Worm (Caenorhabditis elegans): ENCODE measurements around the gene mrpl-11.

mrpl-11 gene

DNA sequence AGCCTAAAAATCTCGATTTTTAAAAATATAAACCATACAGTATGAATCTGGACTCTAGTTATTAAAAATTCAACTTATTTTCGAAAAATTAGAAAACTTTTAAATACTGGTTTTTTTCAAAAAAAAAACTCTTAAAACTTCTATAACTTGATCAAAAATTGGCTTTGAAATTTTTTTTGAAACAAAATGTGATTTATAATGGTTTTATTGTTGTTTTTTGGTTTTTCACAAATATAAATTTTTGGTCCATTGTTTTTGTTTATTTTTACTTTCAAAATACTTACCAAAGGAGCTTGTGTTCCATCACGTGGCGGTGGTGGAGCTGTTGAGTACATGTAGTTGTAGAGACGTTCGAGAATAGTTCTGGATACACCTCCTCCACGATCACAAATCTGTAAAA is 20.8 kb downstream of the mrpl-11 start:
- TF ChIP-seq flt-1 (GFP tag; IDR thresholded peaks at IDR 0.05) (no peak), scrt-1 (GFP tag; IDR thresholded peaks at IDR 0.05) (no peak), hmg-4 (GFP tag; optimal IDR thresholded peaks at IDR 0.05) (no peak), tbx-37 (GFP tag; conservative IDR thresholded peaks at IDR 0.05) (no peak), ets-7 (tag; optimal IDR thresholded peaks at IDR 0.05) (no peak), tbx-11 (GFP tag; IDR thresholded peaks at IDR 0.05) (no peak), sea-1 (GFP tag; conservative IDR thresholded peaks at IDR 0.05) (no peak), ama-1 (optimal IDR thresholded peaks at IDR 0.05) (no peak), tra-4 (tag; optimal IDR thresholded peaks at IDR 0.05) (no peak), pes-1 (GFP tag; IDR thresholded peaks at IDR 0.05) (no peak), hnd-1 (tag; optimal IDR thresholded peaks at IDR 0.05) (no peak), ceh-13 (GFP tag; optimal IDR thresholded peaks at IDR 0.05) (no peak), aly-1 (tag; optimal IDR thresholded peaks at IDR 0.05) (no peak), F13C5.2 (tag; optimal IDR thresholded peaks at IDR 0.05) (no peak), B0310.2 (tag; optimal IDR thresholded peaks at IDR 0.05) (no peak), hmbx-1 (tag; optimal IDR thresholded peaks at IDR 0.05) (no peak)

DNA sequence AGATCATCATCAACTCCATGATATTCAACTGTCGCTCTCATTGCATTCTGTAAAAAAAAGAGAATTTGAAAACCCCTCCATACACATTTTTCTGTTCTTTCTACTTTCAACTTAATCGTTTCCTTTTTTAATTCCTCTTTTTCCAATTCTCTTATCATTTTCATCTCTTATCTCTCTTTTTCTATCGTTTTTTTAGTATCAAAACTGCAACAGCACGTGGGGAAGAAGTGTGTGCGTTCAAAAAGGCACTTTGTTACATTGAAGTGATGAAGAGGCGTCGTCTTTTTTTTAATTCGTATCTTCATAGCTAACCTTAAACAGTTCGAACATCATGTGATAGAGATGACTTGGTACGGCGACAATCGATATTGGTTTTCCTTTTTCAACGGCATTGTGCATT is 21.7 kb downstream of the mrpl-11 start:
- no peak for TF ChIP-seq ets-7 (tag; optimal IDR thresholded peaks at IDR 0.05)
- no peak for TF ChIP-seq tbx-11 (GFP tag; IDR thresholded peaks at IDR 0.05)
- no peak for TF ChIP-seq hnd-1 (tag; optimal IDR thresholded peaks at IDR 0.05)
- no peak for TF ChIP-seq scrt-1 (GFP tag; IDR thresholded peaks at IDR 0.05)
- TF ChIP-seq pes-1 (GFP tag; IDR thresholded peaks at IDR 0.05), result no peak
- no peak for TF ChIP-seq tra-4 (tag; optimal IDR thresholded peaks at IDR 0.05)
- TF ChIP-seq sea-1 (GFP tag; conservative IDR thresholded peaks at IDR 0.05), result no peak
- TF ChIP-seq ceh-36 (tag; optimal IDR thresholded peaks at IDR 0.05), result no peak
- no peak for TF ChIP-seq aly-1 (tag; optimal IDR thresholded peaks at IDR 0.05)
- TF ChIP-seq hmg-4 (GFP tag; optimal IDR thresholded peaks at IDR 0.05), result no peak
- no peak for TF ChIP-seq hmbx-1 (tag; optimal IDR thresholded peaks at IDR 0.05)
- no peak for TF ChIP-seq B0310.2 (tag; optimal IDR thresholded peaks at IDR 0.05)
- TF ChIP-seq F13C5.2 (tag; optimal IDR thresholded peaks at IDR 0.05), result no peak
- TF ChIP-seq flt-1 (GFP tag; IDR thresholded peaks at IDR 0.05), result no peak
- TF ChIP-seq ceh-13 (GFP tag; optimal IDR thresholded peaks at IDR 0.05), result no peak
- no peak for TF ChIP-seq tbx-37 (GFP tag; conservative IDR thresholded peaks at IDR 0.05)
- no peak for TF ChIP-seq ama-1 (optimal IDR thresholded peaks at IDR 0.05)

DNA sequence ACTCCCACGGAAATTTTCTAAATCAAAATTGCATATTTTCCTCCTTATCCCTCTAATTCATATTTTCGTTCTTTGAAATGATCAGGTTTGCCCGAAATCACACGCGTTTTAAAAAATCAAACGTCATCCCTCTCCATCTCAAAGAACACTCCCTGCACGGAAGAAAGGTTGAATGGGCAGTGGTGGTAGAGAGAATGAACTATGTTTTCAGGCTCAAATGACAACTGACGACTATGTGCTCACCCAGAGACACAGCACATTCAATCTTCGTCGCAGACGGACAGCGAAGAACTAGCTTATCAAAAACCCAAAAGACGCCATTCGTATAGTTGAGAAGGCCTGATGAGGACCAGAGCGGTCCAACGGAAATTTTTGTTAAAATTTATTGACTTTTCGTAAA is 22.3 kb downstream of the mrpl-11 start:
- TF ChIP-seq hmg-4 (GFP tag; optimal IDR thresholded peaks at IDR 0.05) (no peak), tbx-37 (GFP tag; conservative IDR thresholded peaks at IDR 0.05) (no peak), tbx-11 (GFP tag; IDR thresholded peaks at IDR 0.05) (no peak), scrt-1 (GFP tag; IDR thresholded peaks at IDR 0.05) (no peak), flt-1 (GFP tag; IDR thresholded peaks at IDR 0.05) (no peak), sea-1 (GFP tag; conservative IDR thresholded peaks at IDR 0.05) (no peak), ceh-13 (GFP tag; optimal IDR thresholded peaks at IDR 0.05) (no peak), hnd-1 (tag; optimal IDR thresholded peaks at IDR 0.05) (no peak), F13C5.2 (tag; optimal IDR thresholded peaks at IDR 0.05) (no peak), pes-1 (GFP tag; IDR thresholded peaks at IDR 0.05) (no peak), ceh-36 (tag; optimal IDR thresholded peaks at IDR 0.05) (no peak), tra-4 (tag; optimal IDR thresholded peaks at IDR 0.05) (no peak), B0310.2 (tag; optimal IDR thresholded peaks at IDR 0.05) (no peak), hmbx-1 (tag; optimal IDR thresholded peaks at IDR 0.05) (no peak), ama-1 (optimal IDR thresholded peaks at IDR 0.05) (no peak), ets-7 (tag; optimal IDR thresholded peaks at IDR 0.05) (no peak), aly-1 (tag; optimal IDR thresholded peaks at IDR 0.05) (no peak)

DNA sequence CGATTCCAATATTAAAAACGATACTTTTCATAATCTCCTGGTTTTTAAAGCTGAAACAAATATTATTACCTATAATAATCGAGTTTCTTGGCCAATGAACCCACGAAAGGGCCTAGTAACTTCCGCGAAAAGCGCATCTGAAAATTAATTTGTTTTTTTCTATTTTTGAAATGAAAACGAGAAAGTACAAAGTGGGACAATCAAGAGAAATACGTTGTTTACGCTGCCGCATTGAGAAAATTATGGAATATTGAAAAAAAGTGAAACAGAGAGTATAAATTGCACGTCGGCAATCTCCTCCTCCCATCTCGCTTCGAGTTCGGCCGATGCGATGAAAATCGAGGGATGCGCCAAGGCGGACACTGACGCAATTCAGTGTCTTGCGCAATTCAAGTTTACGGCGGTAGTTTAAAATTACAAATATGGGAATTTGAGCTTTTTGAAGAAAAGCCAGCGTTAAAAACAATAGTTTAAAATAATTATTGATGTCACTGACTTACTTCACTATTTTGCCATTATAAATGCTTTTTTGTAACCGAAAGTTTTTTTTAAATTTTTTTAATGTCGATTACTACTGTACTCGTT is 23.9 kb downstream of the mrpl-11 start, which contains the start of gene pdhk-2:
Gene pdhk-2, minus strand, starts transcription at position 137 of the 585 bp plus-strand sequence.
- TF ChIP-seq ets-7 (tag; optimal IDR thresholded peaks at IDR 0.05) (peak; percentile 52), scrt-1 (GFP tag; IDR thresholded peaks at IDR 0.05) (peak; percentile 70; the same call in 1 of the 2 replicates), tra-4 (tag; optimal IDR thresholded peaks at IDR 0.05) (no peak), F13C5.2 (tag; optimal IDR thresholded peaks at IDR 0.05) (peak; percentile 93), hnd-1 (tag; optimal IDR thresholded peaks at IDR 0.05) (peak; percentile 11), pes-1 (GFP tag; IDR thresholded peaks at IDR 0.05) (peak; percentile 68; the same call in 1 of the 2 replicates), ama-1 (optimal IDR thresholded peaks at IDR 0.05) (no peak), ceh-13 (GFP tag; optimal IDR thresholded peaks at IDR 0.05) (no peak), B0310.2 (tag; optimal IDR thresholded peaks at IDR 0.05) (no peak), tbx-11 (GFP tag; IDR thresholded peaks at IDR 0.05) (0 out of 2 replicates have a peak, but pooled peaks have one; percentile 54), ceh-36 (tag; optimal IDR thresholded peaks at IDR 0.05) (no peak), sea-1 (GFP tag; conservative IDR thresholded peaks at IDR 0.05) (peak; percentile 30; the same call in 1 of the 2 replicates), hmbx-1 (tag; optimal IDR thresholded peaks at IDR 0.05) (no peak), hmg-4 (GFP tag; optimal IDR thresholded peaks at IDR 0.05) (no peak), tbx-37 (GFP tag; conservative IDR thresholded peaks at IDR 0.05) (peak; percentile 63), flt-1 (GFP tag; IDR thresholded peaks at IDR 0.05) (peak; percentile 63), aly-1 (tag; optimal IDR thresholded peaks at IDR 0.05) (peak; percentile 58)

DNA sequence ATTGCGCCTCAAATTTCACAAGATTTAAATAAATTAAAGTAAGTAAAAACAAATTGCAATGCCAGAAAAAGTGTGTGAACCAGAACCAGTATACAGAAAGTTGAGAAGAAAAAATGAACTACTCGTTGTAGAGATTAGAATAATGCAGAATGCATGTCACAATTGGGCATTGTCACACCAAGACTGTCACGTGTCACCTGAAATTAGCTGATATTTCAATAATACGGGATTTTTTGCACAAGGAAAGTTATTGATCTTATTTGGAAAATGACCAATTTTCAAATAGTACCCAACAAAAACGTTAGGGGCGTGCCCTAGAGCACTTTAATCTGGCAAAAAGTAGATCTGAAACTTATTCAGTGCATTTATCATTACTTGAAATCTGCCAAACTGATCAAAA is 24.5 kb downstream of the mrpl-11 start:
- TF ChIP-seq scrt-1 (GFP tag; IDR thresholded peaks at IDR 0.05) (no peak), tbx-37 (GFP tag; conservative IDR thresholded peaks at IDR 0.05) (no peak), ceh-13 (GFP tag; optimal IDR thresholded peaks at IDR 0.05) (no peak), aly-1 (tag; optimal IDR thresholded peaks at IDR 0.05) (no peak), tra-4 (tag; optimal IDR thresholded peaks at IDR 0.05) (no peak), B0310.2 (tag; optimal IDR thresholded peaks at IDR 0.05) (no peak), hmbx-1 (tag; optimal IDR thresholded peaks at IDR 0.05) (no peak), ets-7 (tag; optimal IDR thresholded peaks at IDR 0.05) (no peak), F13C5.2 (tag; optimal IDR thresholded peaks at IDR 0.05) (no peak)

DNA sequence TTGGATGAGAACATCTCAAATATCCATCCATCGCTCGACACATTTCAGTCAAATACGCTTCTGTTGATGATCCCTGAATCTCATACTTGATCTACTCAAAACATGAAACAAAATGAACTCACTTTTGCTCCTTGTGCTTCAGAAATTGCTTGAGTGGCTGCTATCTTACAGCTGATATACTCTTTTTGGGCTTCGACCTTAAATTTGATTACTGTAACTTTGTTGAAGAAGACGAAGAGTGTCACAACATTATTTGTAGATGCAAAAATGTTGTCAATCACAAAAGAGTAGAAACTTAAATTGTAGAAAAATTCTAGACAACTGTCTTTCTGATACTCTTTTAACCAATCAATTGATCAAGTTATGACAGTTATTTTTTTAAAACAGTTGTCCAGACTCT is 25.1 kb downstream of the mrpl-11 start:
- TF ChIP-seq ceh-13 (GFP tag; optimal IDR thresholded peaks at IDR 0.05) (no peak), pes-1 (GFP tag; IDR thresholded peaks at IDR 0.05) (no peak), scrt-1 (GFP tag; IDR thresholded peaks at IDR 0.05) (no peak), ama-1 (optimal IDR thresholded peaks at IDR 0.05) (no peak), tra-4 (tag; optimal IDR thresholded peaks at IDR 0.05) (no peak), sea-1 (GFP tag; conservative IDR thresholded peaks at IDR 0.05) (no peak)
